Fruit fly (Drosophila melanogaster): Measurements from ENCODE around the gene CG14570.

CG14570 gene

dm6 chr3L:21733387-21733786 is 3.1 kb upstream of the CG14570 start, which contains the start of gene CG14568:
Gene CG14568, minus strand, starts transcription at chr3L:21733487.
- TF ChIP-seq EcR (GFP tag; optimal IDR thresholded peaks at IDR 0.05) (no peak), usp (GFP tag; optimal IDR thresholded peaks at IDR 0.05) (no peak), psq (optimal IDR thresholded peaks at IDR 0.05) (no peak), Dll (optimal IDR thresholded peaks at IDR 0.05) (no peak), CG8478 (optimal IDR thresholded peaks at IDR 0.05) (no peak), pan (optimal IDR thresholded peaks at IDR 0.05) (no peak)

dm6 chr3L:21731104-21731600 is 898 bp upstream of the CG14570 start, which contains the start of gene CG14569:
Gene CG14569, minus strand, starts transcription at chr3L:21731550.
- TF ChIP-seq psq (optimal IDR thresholded peaks at IDR 0.05) (no peak), CG8478 (optimal IDR thresholded peaks at IDR 0.05) (no peak), Dll (optimal IDR thresholded peaks at IDR 0.05) (no peak), EcR (GFP tag; optimal IDR thresholded peaks at IDR 0.05) (no peak), pan (optimal IDR thresholded peaks at IDR 0.05) (no peak), usp (GFP tag; optimal IDR thresholded peaks at IDR 0.05) (no peak)

- TF ChIP-seq pan (optimal IDR thresholded peaks at IDR 0.05) (no peak), EcR (GFP tag; optimal IDR thresholded peaks at IDR 0.05) (peak; percentile 3 to 30)
Measured at dm6 chr3L:21728616-21729047, 1.6 kb downstream of the CG14570 start, which contains the start of the genes CG11247 and Polr2H. Gene CG11247, minus strand, starts transcription at chr3L:21728806. Gene Polr2H, plus strand, starts transcription at chr3L:21728932.

- TF ChIP-seq CG8478 (optimal IDR thresholded peaks at IDR 0.05): no peak
- TF ChIP-seq pan (optimal IDR thresholded peaks at IDR 0.05): no peak
- no peak for TF ChIP-seq psq (optimal IDR thresholded peaks at IDR 0.05)
- no peak for TF ChIP-seq EcR (GFP tag; optimal IDR thresholded peaks at IDR 0.05)
- no peak for TF ChIP-seq Dll (optimal IDR thresholded peaks at IDR 0.05)
Measured at dm6 chr3L:21727728-21728124, 2.5 kb downstream of the CG14570 start.

- TF ChIP-seq pan (optimal IDR thresholded peaks at IDR 0.05) (no peak), Dll (optimal IDR thresholded peaks at IDR 0.05) (no peak), EcR (GFP tag; optimal IDR thresholded peaks at IDR 0.05) (no peak), usp (GFP tag; optimal IDR thresholded peaks at IDR 0.05) (no peak), psq (optimal IDR thresholded peaks at IDR 0.05) (no peak), CG8478 (optimal IDR thresholded peaks at IDR 0.05) (no peak)
Measured at dm6 chr3L:21727013-21727727, 3.1 kb downstream of the CG14570 start.

- TF ChIP-seq Dll (optimal IDR thresholded peaks at IDR 0.05) (no peak), CG8478 (optimal IDR thresholded peaks at IDR 0.05) (no peak), EcR (GFP tag; optimal IDR thresholded peaks at IDR 0.05) (no peak)
Measured at dm6 chr3L:21720869-21721268, 9.4 kb downstream of the CG14570 start.

- no peak for TF ChIP-seq pan (optimal IDR thresholded peaks at IDR 0.05)
- TF ChIP-seq CG8478 (optimal IDR thresholded peaks at IDR 0.05): no peak
- no peak for TF ChIP-seq usp (GFP tag; optimal IDR thresholded peaks at IDR 0.05)
- no peak for TF ChIP-seq psq (optimal IDR thresholded peaks at IDR 0.05)
- TF ChIP-seq EcR (GFP tag; optimal IDR thresholded peaks at IDR 0.05): no peak
- TF ChIP-seq Dll (optimal IDR thresholded peaks at IDR 0.05): no peak
Measured at dm6 chr3L:21718233-21718632, 12.0 kb downstream of the CG14570 start.

dm6 chr3L:21715974-21716373 is 14.3 kb downstream of the CG14570 start:
- TF ChIP-seq Dll (optimal IDR thresholded peaks at IDR 0.05): no peak
- no peak for TF ChIP-seq pan (optimal IDR thresholded peaks at IDR 0.05)

- TF ChIP-seq pan (optimal IDR thresholded peaks at IDR 0.05): no peak
- peak in 1 of 2 experiments; percentile 21 for TF ChIP-seq EcR (GFP tag; optimal IDR thresholded peaks at IDR 0.05)
- no peak for TF ChIP-seq CG8478 (optimal IDR thresholded peaks at IDR 0.05)
Measured at dm6 chr3L:21709785-21710591, 20.3 kb downstream of the CG14570 start.

dm6 chr3L:21706144-21706926 is 23.9 kb downstream of the CG14570 start, which contains the start of gene CG32447:
Gene CG32447, minus strand, starts transcription at chr3L:21706365.
- no peak for TF ChIP-seq EcR (GFP tag; optimal IDR thresholded peaks at IDR 0.05)
- TF ChIP-seq CG8478 (optimal IDR thresholded peaks at IDR 0.05): no peak
- TF ChIP-seq usp (GFP tag; optimal IDR thresholded peaks at IDR 0.05): no peak
- no peak for TF ChIP-seq psq (optimal IDR thresholded peaks at IDR 0.05)
- no peak for TF ChIP-seq Dll (optimal IDR thresholded peaks at IDR 0.05)
- TF ChIP-seq pan (optimal IDR thresholded peaks at IDR 0.05): no peak

dm6 chr3L:21700945-21701344 is 29.3 kb downstream of the CG14570 start:
- no peak for TF ChIP-seq psq (optimal IDR thresholded peaks at IDR 0.05)
- TF ChIP-seq EcR (GFP tag; optimal IDR thresholded peaks at IDR 0.05): no peak
- no peak for TF ChIP-seq pan (optimal IDR thresholded peaks at IDR 0.05)
- no peak for TF ChIP-seq usp (GFP tag; optimal IDR thresholded peaks at IDR 0.05)
- TF ChIP-seq CG8478 (optimal IDR thresholded peaks at IDR 0.05): no peak

dm6 chr3L:21700052-21700451 is 30.2 kb downstream of the CG14570 start:
- TF ChIP-seq EcR (GFP tag; optimal IDR thresholded peaks at IDR 0.05): no peak
- no peak for TF ChIP-seq pan (optimal IDR thresholded peaks at IDR 0.05)
- TF ChIP-seq psq (optimal IDR thresholded peaks at IDR 0.05): no peak
- no peak for TF ChIP-seq Dll (optimal IDR thresholded peaks at IDR 0.05)
- no peak for TF ChIP-seq usp (GFP tag; optimal IDR thresholded peaks at IDR 0.05)
- TF ChIP-seq CG8478 (optimal IDR thresholded peaks at IDR 0.05): no peak
